Worm (Caenorhabditis elegans): Measurements from ENCODE around the gene T15B7.14.

- TF ChIP-seq ztf-23 (GFP tag; IDR thresholded peaks at IDR 0.05) (no peak), ztf-29 (GFP tag; IDR thresholded peaks at IDR 0.05) (no peak), tab-1 (GFP tag; IDR thresholded peaks at IDR 0.05) (no peak), ref-1 (GFP tag; conservative IDR thresholded peaks at IDR 0.05) (no peak), flt-1 (GFP tag; IDR thresholded peaks at IDR 0.05) (no peak)
Observed at ce11 chrV:6836036-6836435, 894 bp upstream of the T15B7.14 start.

All from whole organism, midembryonic.